Fruit fly (Drosophila melanogaster) whole organism, embryonic: Measurements from ENCODE around the gene Faa.

Experiments used
- CG10274 ChIP-seq: fragments of 200-800 bp; sonication (Bioruptor generic); optimal IDR thresholded peaks from 3 replicates; lab custom pipeline; 2017; ENCODE audit warnings: missing biosample characterization, mild to moderate bottlenecking, missing genetic modification characterization
- CG11456 ChIP-seq: fragments of 200-800 bp; sonication (Bioruptor generic); IDR thresholded peaks from 3 replicates; pipeline ENCODE4 v1.3.6; 2022; ENCODE audit warnings: missing biosample characterization, missing genetic modification characterization
- CG11696 ChIP-seq: fragments of 200-800 bp; sonication (Bioruptor generic); IDR thresholded peaks from 2 replicates; pipeline ENCODE4 v1.3.6; 2022; ENCODE audit warnings: missing biosample characterization, missing genetic modification characterization
- CG1233 ChIP-seq: fragments of 200-800 bp; sonication (Bioruptor generic); optimal IDR thresholded peaks from 4 replicates; lab custom pipeline; 2018; ENCODE audit warnings: missing biosample characterization, mild to moderate bottlenecking, missing genetic modification characterization
- CG13296 ChIP-seq: fragments of 200-800 bp; sonication (Bioruptor generic); optimal IDR thresholded peaks from 3 replicates; lab custom pipeline; 2018; ENCODE audit warnings: missing biosample characterization, mild to moderate bottlenecking, missing genetic modification characterization
- CG14050 ChIP-seq: fragments of 200-800 bp; sonication (Bioruptor generic); IDR thresholded peaks from 3 replicates; pipeline ENCODE4 v1.3.6; 2022; ENCODE audit warnings: missing biosample characterization, missing genetic modification characterization
- CG1647 ChIP-seq: fragments of 200-800 bp; sonication (Bioruptor generic); optimal IDR thresholded peaks from 3 replicates; lab custom pipeline; 2016; ENCODE audit warnings: missing biosample characterization, missing genetic modification characterization
- CG16863 ChIP-seq: fragments of 200-800 bp; sonication (Bioruptor generic); optimal IDR thresholded peaks from 3 replicates; lab custom pipeline; 2016; ENCODE audit warnings: missing biosample characterization, missing genetic modification characterization
- CG18764 ChIP-seq: fragments of 200-800 bp; sonication (Bioruptor generic); optimal IDR thresholded peaks from 3 replicates; lab custom pipeline; 2016; ENCODE audit warnings: missing biosample characterization, missing genetic modification characterization
- CG2678 ChIP-seq: fragments of 200-800 bp; sonication (Bioruptor generic); optimal IDR thresholded peaks from 3 replicates; lab custom pipeline; 2019; ENCODE audit warnings: missing biosample characterization, mild to moderate bottlenecking, missing genetic modification characterization, moderate library complexity
- CG31365 ChIP-seq: fragments of 200-800 bp; sonication (Bioruptor generic); optimal IDR thresholded peaks from 2 replicates; lab custom pipeline; 2018; ENCODE audit warnings: missing biosample characterization, mild to moderate bottlenecking, missing genetic modification characterization
- CG3281 ChIP-seq: fragments of 200-800 bp; sonication (Bioruptor generic); optimal IDR thresholded peaks from 3 replicates; lab custom pipeline; 2017; ENCODE audit warnings: missing biosample characterization, mild to moderate bottlenecking, missing genetic modification characterization
- CG42726 ChIP-seq: fragments of 200-800 bp; sonication (Bioruptor generic); IDR thresholded peaks from 2 replicates; pipeline ENCODE4 v1.3.6; 2022; ENCODE audit warnings: missing biosample characterization, missing genetic modification characterization; ENCODE audit not compliant: partially characterized antibody
- CG5953 ChIP-seq: fragments of 200-800 bp; sonication (Bioruptor generic); IDR thresholded peaks from 2 replicates; pipeline ENCODE4 v1.3.6; 2022; ENCODE audit warnings: missing biosample characterization, missing genetic modification characterization
- CG6175 ChIP-seq: fragments of 200-800 bp; sonication (Bioruptor generic); IDR thresholded peaks from 3 replicates; pipeline ENCODE4 v1.3.6; 2022; ENCODE audit warnings: missing biosample characterization, missing genetic modification characterization
- CG7745 ChIP-seq: fragments of 200-800 bp; sonication (Bioruptor generic); optimal IDR thresholded peaks from 2 replicates; lab custom pipeline; 2018; ENCODE audit warnings: missing biosample characterization, mild to moderate bottlenecking, missing genetic modification characterization, moderate library complexity
- CG8281 ChIP-seq: fragments of 200-800 bp; sonication (Bioruptor generic); optimal IDR thresholded peaks from 2 replicates; lab custom pipeline; 2018; ENCODE audit warnings: missing biosample characterization, mild to moderate bottlenecking, missing genetic modification characterization, moderate library complexity
- CG8765 ChIP-seq: fragments of 200-800 bp; sonication (Bioruptor generic); IDR thresholded peaks from 2 replicates; pipeline ENCODE4 v1.3.6; 2022; ENCODE audit warnings: missing biosample characterization, missing genetic modification characterization
- CG9727 ChIP-seq: fragments of 200-800 bp; sonication (Bioruptor generic); optimal IDR thresholded peaks from 3 replicates; lab custom pipeline; 2017; ENCODE audit warnings: missing biosample characterization, mild to moderate bottlenecking, missing genetic modification characterization
- CG9797 ChIP-seq: fragments of 200-800 bp; sonication (Bioruptor generic); optimal IDR thresholded peaks from 3 replicates; lab custom pipeline; 2018; ENCODE audit warnings: missing biosample characterization, mild to moderate bottlenecking, missing genetic modification characterization
- Dad ChIP-seq: fragments of 200-800 bp; sonication (Bioruptor generic); optimal IDR thresholded peaks from 3 replicates; lab custom pipeline; 2016; ENCODE audit warnings: missing biosample characterization, missing genetic modification characterization
- ERR ChIP-seq: fragments of 200-800 bp; sonication (Bioruptor generic); optimal IDR thresholded peaks from 2 replicates; lab custom pipeline; 2016; ENCODE audit warnings: missing biosample characterization, missing genetic modification characterization
- Fer1 ChIP-seq: fragments of 200-800 bp; sonication (Bioruptor generic); optimal IDR thresholded peaks from 2 replicates; lab custom pipeline; 2017; ENCODE audit warnings: missing biosample characterization, mild to moderate bottlenecking, missing genetic modification characterization
- Kr ChIP-seq: fragments of 200-800 bp; sonication (Bioruptor generic); optimal IDR thresholded peaks from 2 replicates; lab custom pipeline; 2017; ENCODE audit warnings: missing biosample characterization, mild to moderate bottlenecking, missing genetic modification characterization
- Nf-YA ChIP-seq: fragments of 200-800 bp; sonication (Bioruptor generic); IDR thresholded peaks from 2 replicates; pipeline ENCODE4 v1.3.6; 2022; ENCODE audit warnings: missing biosample characterization, missing genetic modification characterization
- Pdp1 ChIP-seq, 2 experiments: fragments of 200-800 bp; sonication (Bioruptor generic); optimal IDR thresholded peaks; 3 replicates each; lab custom pipeline; 2016; ENCODE audit warnings: missing biosample characterization in 2 of 2, missing genetic modification characterization in 2 of 2, mild to moderate bottlenecking in 1 of 2, moderate library complexity in 1 of 2
- Poxn ChIP-seq: fragments of 200-800 bp; sonication (Bioruptor generic); IDR thresholded peaks from 2 replicates; pipeline ENCODE4 v1.3.6; 2022; ENCODE audit warnings: missing biosample characterization, missing genetic modification characterization
- Sry-β ChIP-seq: fragments of 200-800 bp; sonication (Bioruptor generic); optimal IDR thresholded peaks from 2 replicates; lab custom pipeline; 2018; ENCODE audit warnings: missing biosample characterization, mild to moderate bottlenecking, missing genetic modification characterization, moderate library complexity
- Stat92E ChIP-seq, 3 experiments: fragments of >200 bp in 2 of 3; fragments of 200-800 bp in 1 of 3; sonication (Bioruptor generic) in 1 of 3; optimal IDR thresholded peaks; 2 replicates each; lab custom pipeline; 2017 to 2019; ENCODE audit warnings: missing biosample characterization in 3 of 3, missing genetic modification characterization in 3 of 3, mild to moderate bottlenecking in 1 of 3, moderate library complexity in 1 of 3
- Trl ChIP-seq, 3 experiments: fragments of >200 bp in 2 of 3; fragments of 200-800 bp in 1 of 3; sonication (Bioruptor generic) in 1 of 3; optimal IDR thresholded peaks; 2 replicates in 1 of 3; 3 replicates in 2 of 3; lab custom pipeline; 2016 to 2017; ENCODE audit warnings: missing biosample characterization in 1 of 3, missing genetic modification characterization in 1 of 3
- ab ChIP-seq: fragments of 200-800 bp; sonication (Bioruptor generic); optimal IDR thresholded peaks from 2 replicates; lab custom pipeline; 2016; ENCODE audit warnings: missing biosample characterization, missing genetic modification characterization
- ara ChIP-seq: fragments of 200-800 bp; sonication (Bioruptor generic); IDR thresholded peaks from 2 replicates; pipeline ENCODE4 v1.3.6; 2022; ENCODE audit warnings: missing biosample characterization, missing genetic modification characterization
- bab2 ChIP-seq: fragments of 200-800 bp; sonication (Bioruptor generic); optimal IDR thresholded peaks from 2 replicates; lab custom pipeline; 2016; ENCODE audit warnings: missing biosample characterization, missing genetic modification characterization
- bcd ChIP-seq: fragments of 200-800 bp; sonication (Bioruptor generic); optimal IDR thresholded peaks from 2 replicates; lab custom pipeline; 2017; ENCODE audit warnings: missing biosample characterization, mild to moderate bottlenecking, missing genetic modification characterization
- bigmax ChIP-seq: fragments of 200-800 bp; sonication (Bioruptor generic); optimal IDR thresholded peaks from 2 replicates; lab custom pipeline; 2018; ENCODE audit warnings: missing biosample characterization, mild to moderate bottlenecking, missing genetic modification characterization
- br ChIP-seq: fragments of >200 bp; optimal IDR thresholded peaks from 2 replicates; lab custom pipeline; 2017
- cg ChIP-seq: fragments of 200-800 bp; sonication (Bioruptor generic); optimal IDR thresholded peaks from 3 replicates; lab custom pipeline; 2019; ENCODE audit warnings: missing biosample characterization, mild to moderate bottlenecking, missing genetic modification characterization, moderate library complexity
- crc ChIP-seq: fragments of 200-800 bp; sonication (Bioruptor generic); optimal IDR thresholded peaks from 2 replicates; lab custom pipeline; 2016; ENCODE audit warnings: missing biosample characterization, missing genetic modification characterization
- dpn ChIP-seq, 2 experiments: fragments of 200-800 bp; sonication (Bioruptor generic); optimal IDR thresholded peaks; 3 replicates each; lab custom pipeline; 2016; ENCODE audit warnings: missing biosample characterization in 2 of 2, missing genetic modification characterization in 2 of 2
- emc ChIP-seq: fragments of 200-800 bp; sonication (Bioruptor generic); optimal IDR thresholded peaks from 2 replicates; lab custom pipeline; 2016; ENCODE audit warnings: missing biosample characterization, missing genetic modification characterization
- kay ChIP-seq: fragments of 200-800 bp; sonication (Bioruptor generic); optimal IDR thresholded peaks from 2 replicates; lab custom pipeline; 2016; ENCODE audit warnings: missing biosample characterization, missing genetic modification characterization
- maf-S ChIP-seq: fragments of 200-800 bp; sonication (Bioruptor generic); optimal IDR thresholded peaks from 2 replicates; lab custom pipeline; 2016; ENCODE audit warnings: missing biosample characterization, missing genetic modification characterization
- mirr ChIP-seq: fragments of 200-800 bp; sonication (Bioruptor generic); optimal IDR thresholded peaks from 3 replicates; lab custom pipeline; 2018; ENCODE audit warnings: missing biosample characterization, mild to moderate bottlenecking, missing genetic modification characterization
- mld ChIP-seq: fragments of 200-800 bp; sonication (Bioruptor generic); IDR thresholded peaks from 3 replicates; pipeline ENCODE4 v1.3.6; 2022; ENCODE audit warnings: missing biosample characterization, missing genetic modification characterization; ENCODE audit not compliant: partially characterized antibody
- nmo ChIP-seq: fragments of 200-800 bp; sonication (Bioruptor generic); optimal IDR thresholded peaks from 2 replicates; lab custom pipeline; 2018; ENCODE audit warnings: missing biosample characterization, mild to moderate bottlenecking, missing genetic modification characterization, moderate library complexity
- psq ChIP-seq: fragments of 200-800 bp; sonication (Bioruptor generic); optimal IDR thresholded peaks from 2 replicates; lab custom pipeline; 2017; ENCODE audit warnings: missing biosample characterization, missing genetic modification characterization
- slou ChIP-seq: fragments of 200-800 bp; sonication (Bioruptor generic); optimal IDR thresholded peaks from 3 replicates; lab custom pipeline; 2016; ENCODE audit warnings: missing biosample characterization, missing genetic modification characterization
- stc ChIP-seq: fragments of 200-800 bp; sonication (Bioruptor generic); IDR thresholded peaks from 2 replicates; pipeline ENCODE4 v1.3.6; 2022; ENCODE audit warnings: missing biosample characterization, missing genetic modification characterization
- unc-4 ChIP-seq: fragments of 200-800 bp; sonication (Bioruptor generic); IDR thresholded peaks from 2 replicates; pipeline ENCODE4 v1.3.6; 2022; ENCODE audit warnings: missing biosample characterization, missing genetic modification characterization; ENCODE audit not compliant: partially characterized antibody

Faa gene

dm6 chr3L:4040247-4040925 lies 33.4 kb downstream of the Faa start, which contains the start of the genes CG11593 and Rcd5 (continued):
- TF ChIP-seq CG7745: no peak
- peak; percentile 86 for TF ChIP-seq CG11456
- no peak for TF ChIP-seq Stat92E (GFP tag; optimal IDR thresholded peaks at IDR 0.05; lab: Kevin White, UChicago)
- peak; percentile 72 for TF ChIP-seq cg
- peak; percentile 60; the same call in 1 of the 2 replicates for TF ChIP-seq Poxn (GFP tag; lab: Robert Waterston, UW)
- TF ChIP-seq maf-S (GFP tag; lab: Kevin White, UChicago): peak; percentile 8
- TF ChIP-seq CG2678 (tag; lab: Kevin White, UChicago): no peak
- peak; percentile 27; the same call in 1 of the 2 replicates for TF ChIP-seq CG5953
- peak; percentile 89 for TF ChIP-seq nmo
- TF ChIP-seq CG13296 (GFP tag; lab: Kevin White, UChicago): no peak
- no peak for TF ChIP-seq bigmax
- TF ChIP-seq unc-4 (GFP tag; lab: Robert Waterston, UW): no peak
- peak; percentile 86 for TF ChIP-seq bcd (GFP tag; lab: Kevin White, UChicago)
- peak; percentile 63 for TF ChIP-seq CG9727 (GFP tag; lab: Kevin White, UChicago)
- TF ChIP-seq CG31365: no peak
- TF ChIP-seq kay (GFP tag; lab: Kevin White, UChicago): peak; percentile 75
- TF ChIP-seq CG18764: peak; percentile 57
- no peak for TF ChIP-seq Trl (optimal IDR thresholded peaks at IDR 0.05; lab: Kevin White, UChicago)
- peak; percentile 22 for TF ChIP-seq Trl (GFP tag; optimal IDR thresholded peaks at IDR 0.05; lab: Kevin White, UChicago)
- peak; percentile 9 for TF ChIP-seq CG16863
- TF ChIP-seq ara (GFP tag; lab: Robert Waterston, UW): peak; percentile 73
- peak; percentile 20 for TF ChIP-seq CG1647 (GFP tag; lab: Kevin White, UChicago)
- TF ChIP-seq crc: no peak
- TF ChIP-seq CG1233 (GFP tag; lab: Kevin White, UChicago): peak; percentile 8
- no peak for TF ChIP-seq Fer1 (GFP tag; lab: Kevin White, UChicago)
- TF ChIP-seq CG42726: no peak
- TF ChIP-seq CG9797 (GFP tag; lab: Kevin White, UChicago): peak; percentile 87
- peak; percentile 62; the same call in 1 of the 3 replicates for TF ChIP-seq CG14050
- peak; percentile 70; the same call in 2 of the 3 replicates for TF ChIP-seq CG6175 (GFP tag; lab: Robert Waterston, UW)
- peak; percentile 36 to 50 for TF ChIP-seq Pdp1 (GFP tag; optimal IDR thresholded peaks at IDR 0.05; lab: Kevin White, UChicago)
- TF ChIP-seq stc: peak; percentile 67; the same call in 1 of the 2 replicates
- TF ChIP-seq mirr (GFP tag; lab: Kevin White, UChicago): no peak
- TF ChIP-seq Kr (GFP tag; lab: Kevin White, UChicago): no peak
- peak; percentile 36 for TF ChIP-seq Sry-β (GFP tag; lab: Kevin White, UChicago)
- TF ChIP-seq emc (GFP tag; lab: Kevin White, UChicago): no peak
- peak; percentile 42 for TF ChIP-seq bab2
- no peak for TF ChIP-seq ab (GFP tag; lab: Kevin White, UChicago)
- peak; percentile 32 for TF ChIP-seq slou
- TF ChIP-seq CG10274 (GFP tag; lab: Kevin White, UChicago): no peak
- TF ChIP-seq CG11696 (GFP tag; lab: Robert Waterston, UW): no peak
- no peak for TF ChIP-seq ERR
- no peak for TF ChIP-seq CG8281 (tag; lab: Kevin White, UChicago)
- TF ChIP-seq br: no peak
- peak; percentile 41; the same call in 1 of the 2 replicates for TF ChIP-seq Nf-YA (GFP tag; lab: Robert Waterston, UW)
- peak; percentile 16 for TF ChIP-seq psq (GFP tag; lab: Kevin White, UChicago)
- no peak for TF ChIP-seq mld
- no peak for TF ChIP-seq Dad (GFP tag; lab: Kevin White, UChicago)
- TF ChIP-seq CG3281: no peak
- TF ChIP-seq CG8765 (GFP tag; lab: Robert Waterston, UW): peak; percentile 75; the same call in 1 of the 2 replicates
- peak; percentile 32 to 79 for TF ChIP-seq dpn (GFP tag; optimal IDR thresholded peaks at IDR 0.05; lab: Kevin White, UChicago)
